Fruit fly (Drosophila melanogaster): Measurements from ENCODE around the gene Atg17.

The Atg17 gene

dm6 chr3R:5672658-5673217, 3.2 kb downstream of the Atg17 start (continued):
- peak; percentile 64 for TF ChIP-seq Mes4 (GFP tag; optimal IDR thresholded peaks at IDR 0.05)
- TF ChIP-seq peb (GFP tag; IDR thresholded peaks at IDR 0.05): no peak
- peak; percentile 38; the same call in 1 of the 2 replicates for TF ChIP-seq Rx (GFP tag; IDR thresholded peaks at IDR 0.05)
- peak; percentile 73 for TF ChIP-seq gem (tag; optimal IDR thresholded peaks at IDR 0.05)
- TF ChIP-seq CG34422 (GFP tag; IDR thresholded peaks at IDR 0.05): peak; percentile 80; the same call in 1 of the 3 replicates
- TF ChIP-seq ac (GFP tag; optimal IDR thresholded peaks at IDR 0.05): peak; percentile 84
- TF ChIP-seq CG7372 (GFP tag; IDR thresholded peaks at IDR 0.05): 0 out of 2 replicates have a peak, but pooled peaks have one; percentile 33
- TF ChIP-seq Oli (tag; optimal IDR thresholded peaks at IDR 0.05): peak; percentile 20
- TF ChIP-seq Bgb (GFP tag; IDR thresholded peaks at IDR 0.05; ENCODE audit: partially characterized antibody): peak; percentile 31; the same call in 1 of the 2 replicates
- TF ChIP-seq GATAe (GFP tag; conservative IDR thresholded peaks at IDR 0.05): no peak
- TF ChIP-seq CG8359 (GFP tag; optimal IDR thresholded peaks at IDR 0.05; ENCODE audit: borderline replicate concordance): peak; percentile 72
- TF ChIP-seq B-H2 (GFP tag; optimal IDR thresholded peaks at IDR 0.05): peak; percentile 80
- no peak for TF ChIP-seq sc (optimal IDR thresholded peaks at IDR 0.05)
- peak; percentile 77 for TF ChIP-seq sc (GFP tag; optimal IDR thresholded peaks at IDR 0.05)
- TF ChIP-seq CG5245 (GFP tag; optimal IDR thresholded peaks at IDR 0.05): peak; percentile 9
- TF ChIP-seq CG17359 (tag; optimal IDR thresholded peaks at IDR 0.05): peak; percentile 82
- TF ChIP-seq CG12659 (GFP tag; optimal IDR thresholded peaks at IDR 0.05): peak; percentile 84
- peak; percentile 56 for TF ChIP-seq CG17186 (GFP tag; optimal IDR thresholded peaks at IDR 0.05)
- TF ChIP-seq Jarid2 (GFP tag; optimal IDR thresholded peaks at IDR 0.05): peak; percentile 65
- no peak for TF ChIP-seq fd3F (GFP tag; optimal IDR thresholded peaks at IDR 0.05)
- peak; percentile 23 for TF ChIP-seq cg (GFP tag; optimal IDR thresholded peaks at IDR 0.05)
- TF ChIP-seq Oaz (GFP tag; IDR thresholded peaks at IDR 0.05): no peak
- TF ChIP-seq BtbVII (GFP tag; optimal IDR thresholded peaks at IDR 0.05): peak; percentile 92
- peak; percentile 48; the same call in 1 of the 2 replicates for TF ChIP-seq seq (GFP tag; IDR thresholded peaks at IDR 0.05)
- TF ChIP-seq CG17912 (GFP tag; optimal IDR thresholded peaks at IDR 0.05): peak; percentile 93
- TF ChIP-seq CG3065 (GFP tag; optimal IDR thresholded peaks at IDR 0.05): peak; percentile 55
- TF ChIP-seq CG4707 (GFP tag; optimal IDR thresholded peaks at IDR 0.05): peak; percentile 93
- peak; percentile 55 for TF ChIP-seq CG17802 (tag; optimal IDR thresholded peaks at IDR 0.05)
- TF ChIP-seq Sry-δ (GFP tag; optimal IDR thresholded peaks at IDR 0.05): peak; percentile 7
- TF ChIP-seq CG42726 (GFP tag; IDR thresholded peaks at IDR 0.05; ENCODE audit: partially characterized antibody): no peak
- peak; percentile 37 for TF ChIP-seq ERR (GFP tag; optimal IDR thresholded peaks at IDR 0.05)
- TF ChIP-seq CG8290 (GFP tag; optimal IDR thresholded peaks at IDR 0.05): peak; percentile 74
- TF ChIP-seq CG8290 (tag; optimal IDR thresholded peaks at IDR 0.05): peak; percentile 87 to 92
- peak; percentile 67 for TF ChIP-seq CG2116 (GFP tag; optimal IDR thresholded peaks at IDR 0.05)
- TF ChIP-seq gce (GFP tag; IDR thresholded peaks at IDR 0.05): peak; percentile 74; the same call in 2 of the 3 replicates
- peak; percentile 67 for TF ChIP-seq CG18262 (tag; optimal IDR thresholded peaks at IDR 0.05)
- TF ChIP-seq CG16779 (GFP tag; IDR thresholded peaks at IDR 0.05): no peak
- no peak for TF ChIP-seq Neu2 (GFP tag; optimal IDR thresholded peaks at IDR 0.05; ENCODE audit: borderline replicate concordance)
- peak in 1 of 2 experiments; percentile 91 for TF ChIP-seq Eip74EF (GFP tag; optimal IDR thresholded peaks at IDR 0.05)
- TF ChIP-seq onecut (GFP tag; IDR thresholded peaks at IDR 0.05): peak; percentile 81
- no peak for TF ChIP-seq CG2889 (GFP tag; IDR thresholded peaks at IDR 0.05)
- TF ChIP-seq Ptx1 (GFP tag; IDR thresholded peaks at IDR 0.05): 0 out of 2 replicates have a peak, but pooled peaks have one; percentile 14
- TF ChIP-seq org-1 (GFP tag; optimal IDR thresholded peaks at IDR 0.05): peak; percentile 83
- peak; percentile 52; the same call in 1 of the 2 replicates for TF ChIP-seq CG1024 (GFP tag; IDR thresholded peaks at IDR 0.05)
- TF ChIP-seq CG2199 (GFP tag; IDR thresholded peaks at IDR 0.05): peak; percentile 74; the same call in 2 of the 3 replicates
- TF ChIP-seq Atf6 (GFP tag; IDR thresholded peaks at IDR 0.05): peak; percentile 62
- peak; percentile 58 for TF ChIP-seq CG12942 (GFP tag; optimal IDR thresholded peaks at IDR 0.05)
- TF ChIP-seq so (GFP tag; IDR thresholded peaks at IDR 0.05): peak; percentile 68; the same call in 1 of the 3 replicates
- peak; percentile 88 for TF ChIP-seq Vsx1 (GFP tag; optimal IDR thresholded peaks at IDR 0.05)
- TF ChIP-seq slbo (GFP tag; IDR thresholded peaks at IDR 0.05): 0 out of 2 replicates have a peak, but pooled peaks have one; percentile 18
